Fruit fly (Drosophila melanogaster) whole organism, embryonic: ENCODE data around the gene Drsl5.

ENCODE experiments used
- Abd-B ChIP-seq: fragments of 200-800 bp; sonication (Bioruptor generic); optimal IDR thresholded peaks from 2 replicates; lab custom pipeline; 2018; ENCODE audit warnings: missing biosample characterization, mild to moderate bottlenecking, missing genetic modification characterization, moderate library complexity
- Antp ChIP-seq: fragments of 200-800 bp; sonication (Bioruptor generic); optimal IDR thresholded peaks from 3 replicates; lab custom pipeline; 2016; ENCODE audit warnings: missing biosample characterization, missing genetic modification characterization
- C15 ChIP-seq: fragments of 200-800 bp; sonication (Bioruptor generic); IDR thresholded peaks from 3 replicates; pipeline ENCODE4 v1.3.6; 2022; ENCODE audit warnings: missing biosample characterization, missing genetic modification characterization
- CG10274 ChIP-seq: fragments of 200-800 bp; sonication (Bioruptor generic); optimal IDR thresholded peaks from 3 replicates; lab custom pipeline; 2017; ENCODE audit warnings: missing biosample characterization, mild to moderate bottlenecking, missing genetic modification characterization
- CG13287 ChIP-seq: fragments of 200-800 bp; sonication (Bioruptor generic); IDR thresholded peaks from 2 replicates; pipeline ENCODE4 v1.3.6; 2022; ENCODE audit warnings: missing biosample characterization, missing genetic modification characterization; ENCODE audit not compliant: partially characterized antibody
- CG13894 ChIP-seq: fragments of 200-800 bp; sonication (Bioruptor generic); optimal IDR thresholded peaks from 3 replicates; lab custom pipeline; 2018; ENCODE audit warnings: missing biosample characterization, mild to moderate bottlenecking, missing genetic modification characterization, moderate library complexity
- CG14667 ChIP-seq: fragments of 200-800 bp; sonication (Bioruptor generic); IDR thresholded peaks from 2 replicates; pipeline ENCODE4 v1.3.6; 2022; ENCODE audit warnings: missing biosample characterization, missing genetic modification characterization
- CG1529 ChIP-seq: fragments of 200-800 bp; sonication (Bioruptor generic); optimal IDR thresholded peaks from 3 replicates; lab custom pipeline; 2018; ENCODE audit warnings: missing biosample characterization, missing genetic modification characterization
- CG16863 ChIP-seq: fragments of 200-800 bp; sonication (Bioruptor generic); optimal IDR thresholded peaks from 3 replicates; lab custom pipeline; 2016; ENCODE audit warnings: missing biosample characterization, missing genetic modification characterization
- CG17829 ChIP-seq: fragments of 200-800 bp; optimal IDR thresholded peaks from 2 replicates; lab custom pipeline; 2019; ENCODE audit warnings: missing biosample characterization, mild to moderate bottlenecking, missing genetic modification characterization, moderate library complexity
- CG18011 ChIP-seq: fragments of 200-800 bp; sonication (Bioruptor generic); optimal IDR thresholded peaks from 2 replicates; lab custom pipeline; 2017; ENCODE audit warnings: missing biosample characterization, missing genetic modification characterization, mild to moderate bottlenecking, moderate library complexity, missing genotype
- CG2116 ChIP-seq: fragments of 200-800 bp; sonication (Bioruptor generic); optimal IDR thresholded peaks from 3 replicates; lab custom pipeline; 2018; ENCODE audit warnings: missing biosample characterization, mild to moderate bottlenecking, missing genetic modification characterization
- CG2202 ChIP-seq: fragments of 200-800 bp; sonication (Bioruptor generic); optimal IDR thresholded peaks from 2 replicates; lab custom pipeline; 2018; ENCODE audit warnings: missing biosample characterization, mild to moderate bottlenecking, missing genetic modification characterization
- CG2678 ChIP-seq: fragments of 200-800 bp; sonication (Bioruptor generic); optimal IDR thresholded peaks from 3 replicates; lab custom pipeline; 2019; ENCODE audit warnings: missing biosample characterization, mild to moderate bottlenecking, missing genetic modification characterization, moderate library complexity
- CG30020 ChIP-seq: fragments of 200-800 bp; optimal IDR thresholded peaks from 2 replicates; lab custom pipeline; 2019; ENCODE audit warnings: missing biosample characterization, mild to moderate bottlenecking, missing genetic modification characterization, moderate library complexity
- CG32532 ChIP-seq: fragments of 200-800 bp; sonication (Bioruptor generic); IDR thresholded peaks from 2 replicates; pipeline ENCODE4 v1.3.6; 2022; ENCODE audit warnings: missing biosample characterization, missing genetic modification characterization
- CG6765 ChIP-seq: fragments of 200-800 bp; sonication (Bioruptor generic); optimal IDR thresholded peaks from 3 replicates; lab custom pipeline; 2017; ENCODE audit warnings: missing biosample characterization, mild to moderate bottlenecking, missing genetic modification characterization
- CG7928 ChIP-seq: fragments of 200-800 bp; sonication (Bioruptor generic); optimal IDR thresholded peaks from 2 replicates; lab custom pipeline; 2017; ENCODE audit warnings: missing biosample characterization, mild to moderate bottlenecking, missing genetic modification characterization
- Camta ChIP-seq: fragments of 200-800 bp; sonication (Bioruptor generic); optimal IDR thresholded peaks from 2 replicates; lab custom pipeline; 2016; ENCODE audit warnings: missing biosample characterization, missing genetic modification characterization
- Dip2 ChIP-seq: fragments of 200-800 bp; sonication (Bioruptor generic); IDR thresholded peaks from 2 replicates; pipeline ENCODE4 v1.3.6; 2022; ENCODE audit warnings: missing biosample characterization, missing genetic modification characterization
- Doc2 ChIP-seq: fragments of 200-800 bp; sonication (Bioruptor generic); IDR thresholded peaks from 2 replicates; pipeline ENCODE4 v1.3.6; 2022; ENCODE audit warnings: missing biosample characterization, missing genetic modification characterization
- ERR ChIP-seq: fragments of 200-800 bp; sonication (Bioruptor generic); optimal IDR thresholded peaks from 2 replicates; lab custom pipeline; 2016; ENCODE audit warnings: missing biosample characterization, missing genetic modification characterization
- Hey ChIP-seq: fragments of 200-800 bp; sonication (Bioruptor generic); optimal IDR thresholded peaks from 3 replicates; lab custom pipeline; 2018; ENCODE audit warnings: missing biosample characterization, mild to moderate bottlenecking, missing genetic modification characterization
- HmgD ChIP-seq: fragments of 200-800 bp; sonication (Bioruptor generic); optimal IDR thresholded peaks from 3 replicates; lab custom pipeline; 2016; ENCODE audit warnings: missing biosample characterization, missing genetic modification characterization
- Jarid2 ChIP-seq: fragments of 200-800 bp; sonication (Bioruptor generic); optimal IDR thresholded peaks from 3 replicates; lab custom pipeline; 2017; ENCODE audit warnings: mild to moderate bottlenecking, missing biosample characterization, missing genetic modification reagents, missing genetic modification characterization
- Lim3 ChIP-seq: fragments of 200-800 bp; sonication (Bioruptor generic); IDR thresholded peaks from 2 replicates; pipeline ENCODE4 v1.3.6; 2022; ENCODE audit warnings: missing biosample characterization, missing genetic modification characterization
- Meics ChIP-seq: fragments of 200-800 bp; sonication (Bioruptor generic); optimal IDR thresholded peaks from 2 replicates; lab custom pipeline; 2017; ENCODE audit warnings: missing biosample characterization, mild to moderate bottlenecking, missing genetic modification characterization
- Pdp1 ChIP-seq, 2 experiments: fragments of 200-800 bp; sonication (Bioruptor generic); optimal IDR thresholded peaks; 3 replicates each; lab custom pipeline; 2016; ENCODE audit warnings: missing biosample characterization in 2 of 2, missing genetic modification characterization in 2 of 2, mild to moderate bottlenecking in 1 of 2, moderate library complexity in 1 of 2
- Rx ChIP-seq: fragments of 200-800 bp; sonication (Bioruptor generic); IDR thresholded peaks from 2 replicates; pipeline ENCODE4 v1.3.6; 2022; ENCODE audit warnings: missing biosample characterization, missing genetic modification characterization
- Scr ChIP-seq: fragments of 200-800 bp; sonication (Bioruptor generic); IDR thresholded peaks from 2 replicates; pipeline ENCODE4 v1.3.6; 2022; ENCODE audit warnings: missing biosample characterization, missing genetic modification characterization; ENCODE audit not compliant: partially characterized antibody
- Sin3A ChIP-seq: fragments of >200 bp; optimal IDR thresholded peaks from 2 replicates; lab custom pipeline; 2018
- Six4 ChIP-seq: fragments of 200-800 bp; sonication (Bioruptor generic); optimal IDR thresholded peaks from 2 replicates; lab custom pipeline; 2016; ENCODE audit warnings: missing biosample characterization, missing genetic modification characterization
- TFAM ChIP-seq: fragments of 200-800 bp; sonication (Bioruptor generic); optimal IDR thresholded peaks from 2 replicates; lab custom pipeline; 2017; ENCODE audit warnings: missing biosample characterization, missing genetic modification characterization, inconsistent platforms
- Usf ChIP-seq: fragments of 200-800 bp; sonication (Bioruptor generic); optimal IDR thresholded peaks from 2 replicates; lab custom pipeline; 2017; ENCODE audit warnings: missing genotype, missing biosample characterization, missing genetic modification characterization
- bab2 ChIP-seq: fragments of 200-800 bp; sonication (Bioruptor generic); optimal IDR thresholded peaks from 2 replicates; lab custom pipeline; 2016; ENCODE audit warnings: missing biosample characterization, missing genetic modification characterization
- croc ChIP-seq: fragments of 200-800 bp; sonication (Bioruptor generic); conservative IDR thresholded peaks from 3 replicates; pipeline ENCODE4 v1.3.6; 2022; ENCODE audit warnings: missing biosample characterization, missing genetic modification characterization
- fd64A ChIP-seq: fragments of 200-800 bp; sonication (Bioruptor generic); optimal IDR thresholded peaks from 3 replicates; lab custom pipeline; 2018; ENCODE audit warnings: missing biosample characterization, mild to moderate bottlenecking, missing genetic modification characterization
- gt ChIP-seq: fragments of 200-800 bp; sonication (Bioruptor generic); IDR thresholded peaks from 2 replicates; pipeline ENCODE4 v1.3.6; 2022; ENCODE audit warnings: missing biosample characterization, missing genetic modification characterization
- her ChIP-seq: fragments of 200-800 bp; sonication (Bioruptor generic); optimal IDR thresholded peaks from 2 replicates; lab custom pipeline; 2016; ENCODE audit warnings: missing biosample characterization, missing genetic modification characterization
- hkb ChIP-seq, 2 experiments: fragments of 200-800 bp in 1 of 2; fragments of >200 bp in 1 of 2; sonication (Bioruptor generic) in 1 of 2; IDR thresholded peaks in 1 of 2; optimal IDR thresholded peaks in 1 of 2; 2 replicates each; pipeline versions ENCODE4 v1.3.6 to Lab custom; 2017 to 2022; ENCODE audit warnings: missing biosample characterization in 1 of 2, missing genetic modification characterization in 1 of 2
- otp ChIP-seq: fragments of 200-800 bp; sonication (Bioruptor generic); IDR thresholded peaks from 3 replicates; pipeline ENCODE4, ENCODE4 v1.3.6; 2022; ENCODE audit warnings: missing biosample characterization, missing genetic modification characterization
- prd ChIP-seq, 3 experiments: fragments of >200 bp in 2 of 3; fragments of 200-800 bp in 1 of 3; sonication (Bioruptor generic) in 1 of 3; optimal IDR thresholded peaks in 2 of 3; IDR thresholded peaks in 1 of 3; 2 replicates in 2 of 3; 3 replicates in 1 of 3; pipeline versions ENCODE4 v1.3.6 to Lab custom; 2017 to 2022; ENCODE audit warnings: missing biosample characterization in 1 of 3, missing genetic modification characterization in 1 of 3
- pum ChIP-seq: fragments of 200-800 bp; sonication (Bioruptor generic); optimal IDR thresholded peaks from 2 replicates; lab custom pipeline; 2016; ENCODE audit warnings: missing biosample characterization, missing genetic modification characterization
- sim ChIP-seq: fragments of 200-800 bp; sonication (Bioruptor generic); IDR thresholded peaks from 2 replicates; pipeline ENCODE4 v1.3.6; 2022; ENCODE audit warnings: missing biosample characterization, missing genetic modification characterization
- sob ChIP-seq: fragments of 200-800 bp; sonication (Bioruptor generic); IDR thresholded peaks from 2 replicates; pipeline ENCODE4 v1.3.6; 2022; ENCODE audit warnings: missing biosample characterization, missing genetic modification characterization
- sqz ChIP-seq: fragments of 200-800 bp; sonication (Bioruptor generic); optimal IDR thresholded peaks from 3 replicates; lab custom pipeline; 2018; ENCODE audit warnings: missing biosample characterization, mild to moderate bottlenecking, missing genetic modification characterization
- sug ChIP-seq: fragments of 200-800 bp; optimal IDR thresholded peaks from 2 replicates; lab custom pipeline; 2019; ENCODE audit warnings: missing biosample characterization, mild to moderate bottlenecking, missing genetic modification characterization, moderate library complexity
- ttk ChIP-seq: fragments of 200-800 bp; sonication (Bioruptor generic); IDR thresholded peaks from 2 replicates; pipeline ENCODE4 v2.1.2; 2022; ENCODE audit warnings: missing biosample characterization, missing genetic modification characterization
- vfl ChIP-seq: fragments of 200-800 bp; sonication (Bioruptor generic); optimal IDR thresholded peaks from 2 replicates; lab custom pipeline; 2016; ENCODE audit warnings: missing biosample characterization, missing genetic modification characterization
- vnd ChIP-seq: fragments of 200-800 bp; sonication (Bioruptor generic); IDR thresholded peaks from 3 replicates; pipeline ENCODE4 v1.3.6; 2022; ENCODE audit warnings: missing biosample characterization, missing genetic modification characterization; ENCODE audit not compliant: partially characterized antibody

Drsl5 gene

dm6 chr3L:3303087-3303526, 13.5 kb upstream of the Drsl5 start, which contains the start of gene CG14968 (continued):
- TF ChIP-seq Six4 = peak; percentile 89
- peak; percentile 70 for TF ChIP-seq CG7928 (GFP tag; lab: Kevin White, UChicago)
- peak; percentile 68 for TF ChIP-seq fd64A
- TF ChIP-seq vnd (GFP tag; lab: Robert Waterston, UW) = no peak
- no peak for TF ChIP-seq HmgD (GFP tag; lab: Kevin White, UChicago)
- TF ChIP-seq ttk (GFP tag; lab: Robert Waterston, UW) = peak; percentile 96
- peak; percentile 88 for TF ChIP-seq sug (tag; lab: Kevin White, UChicago)
- TF ChIP-seq CG17829 = peak; percentile 91
- TF ChIP-seq croc (GFP tag; lab: Robert Waterston, UW) = peak; percentile 77
- TF ChIP-seq her = peak; percentile 36
- TF ChIP-seq Antp (GFP tag; lab: Kevin White, UChicago) = peak; percentile 23
- peak; percentile 98 for TF ChIP-seq CG32532 (GFP tag; lab: Robert Waterston, UW)
- TF ChIP-seq C15 (GFP tag; lab: Robert Waterston, UW) = peak; percentile 90
- TF ChIP-seq Abd-B (GFP tag; lab: Kevin White, UChicago) = peak; percentile 87
- peak; percentile 83 for TF ChIP-seq CG18011
- TF ChIP-seq bab2 (GFP tag; lab: Kevin White, UChicago) = peak; percentile 87
- TF ChIP-seq CG14667 (GFP tag; lab: Robert Waterston, UW) = peak; percentile 90
- TF ChIP-seq vfl (GFP tag; lab: Kevin White, UChicago) = peak; percentile 74
- peak; percentile 93 for TF ChIP-seq CG6765 (GFP tag; lab: Kevin White, UChicago)
- peak; percentile 96 for TF ChIP-seq Meics
- TF ChIP-seq Hey (tag; lab: Kevin White, UChicago) = peak; percentile 62
- peak; percentile 74 for TF ChIP-seq CG1529 (GFP tag; lab: Kevin White, UChicago)
- TF ChIP-seq Scr (GFP tag; lab: Robert Waterston, UW) = no peak
- peak; percentile 98 for TF ChIP-seq sob
- peak; percentile 93 for TF ChIP-seq otp
- TF ChIP-seq Lim3 (GFP tag; lab: Robert Waterston, UW) = peak; percentile 83
- no peak for TF ChIP-seq prd (optimal IDR thresholded peaks at IDR 0.05; lab: Kevin White, UChicago)
- TF ChIP-seq prd (GFP tag; IDR thresholded peaks at IDR 0.05; lab: Robert Waterston, UW) = peak; percentile 92
- no peak for TF ChIP-seq Dip2
- TF ChIP-seq Pdp1 (GFP tag; optimal IDR thresholded peaks at IDR 0.05; lab: Kevin White, UChicago) = peak; percentile 66 to 74
- TF ChIP-seq CG30020 = peak; percentile 49
- peak; percentile 76 for TF ChIP-seq Usf (GFP tag; lab: Kevin White, UChicago)
- TF ChIP-seq Doc2 (GFP tag; lab: Robert Waterston, UW) = peak; percentile 74
- no peak for TF ChIP-seq hkb (optimal IDR thresholded peaks at IDR 0.05; lab: Kevin White, UChicago)
- peak; percentile 97 for TF ChIP-seq hkb (GFP tag; IDR thresholded peaks at IDR 0.05; lab: Robert Waterston, UW)
- peak; percentile 70 for TF ChIP-seq sqz (GFP tag; lab: Kevin White, UChicago)
- TF ChIP-seq CG16863 = peak; percentile 63
- peak; percentile 97 for TF ChIP-seq CG2678 (tag; lab: Kevin White, UChicago)
- peak; percentile 90 for TF ChIP-seq Rx
- TF ChIP-seq sim (GFP tag; lab: Robert Waterston, UW) = peak; percentile 77; the same call in 1 of the 2 replicates
- TF ChIP-seq CG2202 (tag; lab: Kevin White, UChicago) = peak; percentile 73
- peak; percentile 85 for TF ChIP-seq Camta (GFP tag; lab: Kevin White, UChicago)
- peak; percentile 64 for TF ChIP-seq pum (GFP tag; lab: Kevin White, UChicago)
- no peak for TF ChIP-seq CG13287
- TF ChIP-seq Sin3A (lab: Kevin White, UChicago) = no peak
- no peak for TF ChIP-seq CG2116 (GFP tag; lab: Kevin White, UChicago)
- TF ChIP-seq CG10274 (GFP tag; lab: Kevin White, UChicago) = peak; percentile 71
- TF ChIP-seq TFAM (GFP tag; lab: Kevin White, UChicago) = peak; percentile 74
- TF ChIP-seq ERR (GFP tag; lab: Kevin White, UChicago) = peak; percentile 73
- TF ChIP-seq gt (GFP tag; lab: Robert Waterston, UW) = peak; percentile 82
- TF ChIP-seq Jarid2 (GFP tag; lab: Kevin White, UChicago) = peak; percentile 69
- peak; percentile 94 for TF ChIP-seq CG13894 (tag; lab: Kevin White, UChicago)
